Fruit fly (Drosophila melanogaster): ENCODE results near the gene MED1.

Gene MED1

dm6 chr3L:21640815-21641214 lies 6.6 kb upstream of the MED1 start, which contains the start of gene Atox1 (continued):
- TF ChIP-seq CG7987 (GFP tag; optimal IDR thresholded peaks at IDR 0.05) (peak; percentile 72), ems (GFP tag; optimal IDR thresholded peaks at IDR 0.05) (no peak), Med (GFP tag) (peak; percentile 92), gsb (GFP tag; IDR thresholded peaks at IDR 0.05) (no peak), fd96Cb (tag; optimal IDR thresholded peaks at IDR 0.05) (no peak), CG10431 (GFP tag; optimal IDR thresholded peaks at IDR 0.05) (no peak), Asciz (GFP tag; optimal IDR thresholded peaks at IDR 0.05) (no peak), Hr78 (GFP tag; optimal IDR thresholded peaks at IDR 0.05) (no peak), CG15696 (tag; optimal IDR thresholded peaks at IDR 0.05) (no peak), CG11560 (tag; IDR thresholded peaks at IDR 0.05) (peak; percentile 54; the same call in 2 of the 3 replicates), chinmo (GFP tag; IDR thresholded peaks at IDR 0.05; ENCODE audit: partially characterized antibody) (0 out of 4 replicates have a peak, but pooled peaks have one; percentile 40), slbo (GFP tag; IDR thresholded peaks at IDR 0.05) (peak; percentile 45), CG10959 (GFP tag; IDR thresholded peaks at IDR 0.05) (no peak), tll (GFP tag; optimal IDR thresholded peaks at IDR 0.05) (no peak), CG3726 (GFP tag; IDR thresholded peaks at IDR 0.05) (no peak), CG30431 (GFP tag; optimal IDR thresholded peaks at IDR 0.05) (no peak), amos (GFP tag; IDR thresholded peaks at IDR 0.05; ENCODE audit: partially characterized antibody) (peak; percentile 55), CG3847 (GFP tag; IDR thresholded peaks at IDR 0.05) (peak; percentile 77), CG8089 (GFP tag; optimal IDR thresholded peaks at IDR 0.05) (no peak), Lim3 (GFP tag; IDR thresholded peaks at IDR 0.05) (no peak), ash1 (GFP tag; optimal IDR thresholded peaks at IDR 0.05) (no peak), Elba2 (GFP tag; optimal IDR thresholded peaks at IDR 0.05) (no peak), maf-S (GFP tag; optimal IDR thresholded peaks at IDR 0.05) (no peak), nerfin-2 (GFP tag; IDR thresholded peaks at IDR 0.05; ENCODE audit: partially characterized antibody) (no peak), Hmr (GFP tag; optimal IDR thresholded peaks at IDR 0.05) (peak; percentile 89), pho (GFP tag; optimal IDR thresholded peaks at IDR 0.05) (peak; percentile 67), so (GFP tag; IDR thresholded peaks at IDR 0.05) (no peak), CG5953 (GFP tag; IDR thresholded peaks at IDR 0.05) (no peak), ro (GFP tag; IDR thresholded peaks at IDR 0.05) (no peak), H15 (GFP tag; IDR thresholded peaks at IDR 0.05) (no peak), usp (GFP tag; optimal IDR thresholded peaks at IDR 0.05) (no peak)

DNA sequence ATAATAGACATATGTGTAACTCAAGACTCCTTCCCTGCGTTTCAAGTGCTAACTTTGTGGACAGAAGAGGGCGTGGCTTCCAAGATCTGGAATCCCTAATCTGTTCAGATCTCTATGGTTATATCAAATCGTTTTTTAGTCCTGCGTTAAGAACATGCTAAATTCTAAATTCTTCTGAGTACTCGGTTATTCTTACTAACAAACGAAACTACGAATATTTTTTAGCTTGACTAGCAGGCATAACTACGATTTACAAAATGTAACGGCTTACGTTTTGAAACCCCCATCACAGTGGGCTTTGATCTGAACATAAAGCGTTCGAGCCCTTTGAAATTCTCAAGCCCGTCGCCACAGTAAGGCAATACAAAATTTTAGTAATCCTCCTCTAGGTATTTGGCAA lies 4.8 kb upstream of the MED1 start, which contains the start of gene CG32445:
Gene CG32445, plus strand, starts transcription at position 301 of the 400 bp plus-strand sequence.
- TF ChIP-seq tin (GFP tag; optimal IDR thresholded peaks at IDR 0.05): no peak
- no peak for TF ChIP-seq CG13775 (GFP tag; optimal IDR thresholded peaks at IDR 0.05)

- TF ChIP-seq scrt (GFP tag; optimal IDR thresholded peaks at IDR 0.05) (no peak), Dbx (GFP tag; IDR thresholded peaks at IDR 0.05) (no peak), CrebB (tag; optimal IDR thresholded peaks at IDR 0.05) (no peak), CG17802 (tag; optimal IDR thresholded peaks at IDR 0.05) (no peak), tll (GFP tag; optimal IDR thresholded peaks at IDR 0.05) (no peak), az2 (GFP tag; optimal IDR thresholded peaks at IDR 0.05) (no peak), CG16815 (GFP tag; optimal IDR thresholded peaks at IDR 0.05) (no peak), Jarid2 (GFP tag; optimal IDR thresholded peaks at IDR 0.05) (no peak), HmgD (GFP tag; optimal IDR thresholded peaks at IDR 0.05) (no peak), vnd (GFP tag; IDR thresholded peaks at IDR 0.05; ENCODE audit: partially characterized antibody) (0 out of 3 replicates have a peak, but pooled peaks have one; percentile 12), nom (GFP tag; optimal IDR thresholded peaks at IDR 0.05) (no peak), rib (GFP tag; IDR thresholded peaks at IDR 0.05) (no peak), mirr (GFP tag; optimal IDR thresholded peaks at IDR 0.05) (peak; percentile 21), Bdp1 (GFP tag; optimal IDR thresholded peaks at IDR 0.05) (no peak), tgo (GFP tag; IDR thresholded peaks at IDR 0.05) (no peak), Mad (GFP tag; optimal IDR thresholded peaks at IDR 0.05) (no peak), maf-S (GFP tag; optimal IDR thresholded peaks at IDR 0.05) (no peak), row (GFP tag; IDR thresholded peaks at IDR 0.05) (no peak)
These were observed 2.2 kb upstream of the MED1 start, which contains the start of gene CG32444 for dm6 chr3L:21636265-21636993. Gene CG32444, plus strand, starts transcription at chr3L:21636947.
